Worm (Caenorhabditis elegans): ENCODE data around the gene C13F10.1.

Gene C13F10.1

DNA sequence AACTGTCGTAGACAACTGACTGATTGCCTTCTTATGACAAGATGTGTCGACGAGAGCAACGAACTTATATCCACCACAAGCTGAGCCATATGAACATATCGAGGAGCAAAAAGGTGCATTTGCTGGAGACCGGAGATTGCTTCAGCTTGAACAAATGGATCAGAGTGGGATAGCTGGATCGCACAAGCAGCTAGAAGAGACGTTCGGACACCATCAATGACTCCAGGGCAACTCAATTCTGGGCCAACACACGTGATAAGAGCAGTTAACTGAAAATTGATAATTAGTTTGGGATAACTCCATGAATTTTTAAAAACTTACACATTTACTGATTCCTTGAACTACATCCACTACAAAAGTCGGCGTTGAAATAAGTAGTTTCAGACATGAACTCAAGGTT, 14.9 kb upstream of the C13F10.1 start:
- no peak for TF ChIP-seq flt-1 (GFP tag; IDR thresholded peaks at IDR 0.05)
- TF ChIP-seq sea-1 (GFP tag; conservative IDR thresholded peaks at IDR 0.05): no peak
- no peak for TF ChIP-seq hmg-4 (GFP tag; optimal IDR thresholded peaks at IDR 0.05)
- no peak for TF ChIP-seq ets-7 (tag; optimal IDR thresholded peaks at IDR 0.05)

DNA sequence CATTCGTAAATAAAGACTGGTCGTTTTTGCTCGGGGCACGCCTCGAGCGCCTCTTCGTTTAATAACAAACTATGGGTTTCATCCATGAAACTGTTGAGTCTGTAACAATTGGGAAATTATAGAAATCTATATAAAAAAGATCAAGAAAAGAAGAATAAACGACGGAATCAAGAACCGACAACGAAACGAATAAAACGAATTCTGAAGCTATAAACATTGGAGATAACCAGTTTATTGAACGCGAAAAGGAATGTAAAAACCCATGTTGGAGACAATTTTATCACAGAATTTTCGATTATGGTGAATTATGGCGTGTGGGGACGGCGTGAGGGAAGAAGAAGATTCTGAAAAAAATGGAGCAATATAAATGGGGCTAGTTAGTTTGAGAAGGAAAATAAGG, 9.1 kb upstream of the C13F10.1 start, which contains the start of gene soap-1:
Gene soap-1 (minus strand): TSS at position 101 of the 400 bp plus-strand sequence.
- no peak for TF ChIP-seq hmg-4 (GFP tag; optimal IDR thresholded peaks at IDR 0.05)

DNA sequence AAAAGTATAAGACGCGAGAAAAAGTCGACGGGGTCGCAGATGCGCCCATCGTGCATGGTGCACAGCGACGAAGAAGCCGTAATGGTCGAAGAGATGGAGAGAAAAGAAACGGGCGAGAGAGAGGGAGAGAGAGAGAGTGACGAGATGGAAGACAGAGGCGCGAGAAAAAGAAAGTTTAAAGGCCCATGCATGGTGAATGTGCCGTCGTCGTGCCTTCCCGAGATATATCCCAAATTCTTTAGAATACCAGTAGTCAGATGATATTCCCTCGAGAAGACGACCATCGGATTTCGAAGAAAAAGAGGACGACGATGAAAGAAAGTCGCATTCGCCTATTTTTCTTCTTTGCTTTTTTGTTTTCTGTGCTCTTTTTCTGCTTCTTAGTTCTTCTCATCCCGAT, 7.9 kb upstream of the C13F10.1 start:
- TF ChIP-seq B0310.2 (tag; optimal IDR thresholded peaks at IDR 0.05): no peak
- TF ChIP-seq flt-1 (GFP tag; IDR thresholded peaks at IDR 0.05): no peak
- no peak for TF ChIP-seq aly-1 (tag; optimal IDR thresholded peaks at IDR 0.05)
- no peak for TF ChIP-seq tbx-11 (GFP tag; IDR thresholded peaks at IDR 0.05)
- no peak for TF ChIP-seq ama-1 (optimal IDR thresholded peaks at IDR 0.05)
- no peak for TF ChIP-seq sea-1 (GFP tag; conservative IDR thresholded peaks at IDR 0.05)
- no peak for TF ChIP-seq tbx-37 (GFP tag; conservative IDR thresholded peaks at IDR 0.05)
- TF ChIP-seq ets-7 (tag; optimal IDR thresholded peaks at IDR 0.05): no peak
- no peak for TF ChIP-seq scrt-1 (GFP tag; IDR thresholded peaks at IDR 0.05)
- no peak for TF ChIP-seq pes-1 (GFP tag; IDR thresholded peaks at IDR 0.05)
- no peak for TF ChIP-seq hmg-4 (GFP tag; optimal IDR thresholded peaks at IDR 0.05)
- TF ChIP-seq ceh-13 (GFP tag; optimal IDR thresholded peaks at IDR 0.05): no peak
- no peak for TF ChIP-seq hmbx-1 (tag; optimal IDR thresholded peaks at IDR 0.05)
- no peak for TF ChIP-seq ceh-36 (tag; optimal IDR thresholded peaks at IDR 0.05)
- TF ChIP-seq hnd-1 (tag; optimal IDR thresholded peaks at IDR 0.05): no peak
- TF ChIP-seq F13C5.2 (tag; optimal IDR thresholded peaks at IDR 0.05): no peak

DNA sequence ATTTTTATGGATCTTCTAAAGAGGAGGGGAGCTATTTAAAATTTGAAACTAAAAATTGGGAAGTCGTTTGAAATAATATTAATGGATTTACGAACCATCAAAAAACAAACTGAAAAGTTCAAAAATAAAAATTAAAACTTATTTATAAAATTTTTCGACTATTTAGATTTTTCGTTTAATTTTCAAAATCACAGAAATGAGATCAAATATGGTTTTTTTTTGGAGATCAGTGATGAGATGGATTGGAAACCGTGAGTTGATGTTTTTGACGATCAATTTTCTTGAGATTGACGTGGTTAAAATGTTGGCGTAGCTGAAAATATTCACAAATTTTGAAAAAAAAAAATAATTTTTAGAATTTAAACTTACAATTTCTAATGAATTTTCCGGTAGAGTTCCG, 4.9 kb upstream of the C13F10.1 start, which contains the start of gene C13F10.5:
Gene C13F10.5 (minus strand): TSS at position 101 of the 400 bp plus-strand sequence.
- no peak for TF ChIP-seq tbx-37 (GFP tag; conservative IDR thresholded peaks at IDR 0.05)
- no peak for TF ChIP-seq ets-7 (tag; optimal IDR thresholded peaks at IDR 0.05)
- no peak for TF ChIP-seq aly-1 (tag; optimal IDR thresholded peaks at IDR 0.05)

DNA sequence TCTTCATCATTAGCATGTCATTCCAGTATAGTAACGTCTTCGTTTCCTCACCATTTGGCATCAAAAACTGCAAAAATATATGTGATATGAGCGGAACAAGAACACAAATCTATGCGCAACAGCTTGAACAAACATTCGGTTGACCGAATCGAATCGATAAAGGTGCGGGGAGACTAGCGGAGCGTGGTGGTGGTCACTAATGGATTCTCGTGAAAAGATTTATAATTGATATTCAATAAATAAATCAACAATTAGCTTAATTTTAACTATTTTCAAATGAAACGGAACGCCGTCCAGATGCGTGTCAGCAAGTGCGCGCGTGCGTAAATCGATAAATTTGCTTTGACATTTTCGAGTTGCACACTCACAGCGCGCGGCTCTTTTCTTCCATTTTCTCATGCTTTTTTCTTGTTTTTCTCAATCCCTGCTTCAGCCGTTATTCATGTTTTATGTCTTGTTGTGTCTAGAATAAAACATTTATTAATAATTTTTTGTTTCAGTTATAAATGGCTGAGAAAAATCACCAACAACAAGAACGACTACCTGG, 2.8 kb upstream of the C13F10.1 start, which contains the start of the genes C13F10.8, C13F10.6 and kxd-1:
Gene C13F10.8 (minus strand): TSS at position 51 of the 547 bp plus-strand sequence.
Gene C13F10.6 (minus strand): TSS at position 67 of the 547 bp plus-strand sequence.
Gene kxd-1 (plus strand): TSS at position 497 of the 547 bp plus-strand sequence.
- TF ChIP-seq hmg-4 (GFP tag; optimal IDR thresholded peaks at IDR 0.05) (peak; percentile 4), hmbx-1 (tag; optimal IDR thresholded peaks at IDR 0.05) (no peak)

DNA sequence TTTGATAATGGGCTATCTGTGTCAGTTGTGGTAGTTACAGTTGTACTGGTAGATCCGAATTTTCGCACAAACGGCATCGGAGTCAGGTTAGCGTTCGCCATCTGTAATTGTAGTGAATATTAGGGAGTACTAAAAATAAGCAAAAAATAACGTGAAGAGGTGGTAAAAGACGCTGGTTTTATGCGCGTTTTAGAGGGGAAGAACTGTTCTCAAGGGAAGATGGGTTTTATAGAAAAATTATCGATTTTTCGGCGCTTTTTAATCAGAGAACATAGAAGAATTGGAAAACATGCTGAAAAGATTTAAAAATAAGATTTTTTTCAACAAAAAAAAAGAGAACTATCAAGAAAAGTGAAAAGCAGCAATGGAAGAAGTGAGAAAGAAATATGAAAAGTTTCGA, 726 bp upstream of the C13F10.1 start, which contains the start of gene C13F10.7:
Gene C13F10.7 (minus strand): TSS at position 101 of the 400 bp plus-strand sequence.
- TF ChIP-seq F13C5.2 (tag; optimal IDR thresholded peaks at IDR 0.05) (no peak), B0310.2 (tag; optimal IDR thresholded peaks at IDR 0.05) (no peak), aly-1 (tag; optimal IDR thresholded peaks at IDR 0.05) (no peak), ceh-36 (tag; optimal IDR thresholded peaks at IDR 0.05) (no peak), hnd-1 (tag; optimal IDR thresholded peaks at IDR 0.05) (no peak), hmg-4 (GFP tag; optimal IDR thresholded peaks at IDR 0.05) (no peak), hmbx-1 (tag; optimal IDR thresholded peaks at IDR 0.05) (no peak), tbx-37 (GFP tag; conservative IDR thresholded peaks at IDR 0.05) (no peak), tra-4 (tag; optimal IDR thresholded peaks at IDR 0.05) (no peak), ama-1 (optimal IDR thresholded peaks at IDR 0.05) (no peak), sea-1 (GFP tag; conservative IDR thresholded peaks at IDR 0.05) (no peak), pes-1 (GFP tag; IDR thresholded peaks at IDR 0.05) (no peak), ceh-13 (GFP tag; optimal IDR thresholded peaks at IDR 0.05) (no peak), tbx-11 (GFP tag; IDR thresholded peaks at IDR 0.05) (no peak), scrt-1 (GFP tag; IDR thresholded peaks at IDR 0.05) (no peak), flt-1 (GFP tag; IDR thresholded peaks at IDR 0.05) (no peak)

DNA sequence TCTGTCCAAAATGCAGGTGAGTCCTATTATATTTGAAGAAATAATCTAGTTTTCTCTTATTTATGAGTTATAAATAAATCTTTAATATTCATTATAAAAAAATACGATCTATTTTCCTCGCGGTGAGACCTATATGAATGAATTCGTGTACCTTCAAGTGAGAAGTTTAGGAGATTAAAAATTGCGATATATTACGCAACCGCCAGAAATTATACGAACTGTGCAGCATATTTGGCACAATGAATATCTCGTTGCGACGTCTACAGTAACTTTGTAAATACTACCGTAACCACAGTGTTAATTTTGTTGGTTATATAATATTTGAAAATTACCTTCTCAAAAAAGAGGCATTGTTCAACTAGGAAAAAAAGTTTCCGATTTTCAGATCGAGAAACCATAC, 475 bp downstream of the C13F10.1 start:
- TF ChIP-seq sea-1 (GFP tag; conservative IDR thresholded peaks at IDR 0.05) (no peak), tbx-11 (GFP tag; IDR thresholded peaks at IDR 0.05) (no peak), hnd-1 (tag; optimal IDR thresholded peaks at IDR 0.05) (no peak), tbx-37 (GFP tag; conservative IDR thresholded peaks at IDR 0.05) (no peak), scrt-1 (GFP tag; IDR thresholded peaks at IDR 0.05) (no peak)

DNA sequence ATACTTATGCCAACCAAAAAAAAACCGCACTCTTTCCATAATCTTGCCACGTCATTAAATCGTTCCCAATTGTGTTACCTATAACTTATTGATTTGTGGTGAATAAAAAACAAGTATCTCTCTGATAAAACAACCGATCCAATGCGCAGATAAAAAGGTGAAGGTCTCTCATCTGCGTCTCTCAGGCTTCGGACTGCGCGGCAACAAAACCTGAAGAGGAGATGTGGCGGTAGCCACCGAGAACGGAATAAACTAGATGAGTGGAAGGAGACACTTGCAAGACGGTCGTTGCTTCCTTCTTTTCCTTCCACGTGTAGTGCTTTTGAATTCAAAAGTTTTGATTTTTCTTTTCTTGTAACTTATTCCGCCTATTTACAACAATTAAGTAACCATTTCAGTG, 1.1 kb downstream of the C13F10.1 start, which contains the start of gene fkb-3:
Gene fkb-3 (plus strand): TSS at position 277 of the 400 bp plus-strand sequence.
- TF ChIP-seq tra-4 (tag; optimal IDR thresholded peaks at IDR 0.05) (no peak), ets-7 (tag; optimal IDR thresholded peaks at IDR 0.05) (no peak), pes-1 (GFP tag; IDR thresholded peaks at IDR 0.05) (no peak), F13C5.2 (tag; optimal IDR thresholded peaks at IDR 0.05) (no peak), aly-1 (tag; optimal IDR thresholded peaks at IDR 0.05) (no peak), ama-1 (optimal IDR thresholded peaks at IDR 0.05) (no peak), flt-1 (GFP tag; IDR thresholded peaks at IDR 0.05) (no peak), tbx-11 (GFP tag; IDR thresholded peaks at IDR 0.05) (no peak), sea-1 (GFP tag; conservative IDR thresholded peaks at IDR 0.05) (no peak), hmg-4 (GFP tag; optimal IDR thresholded peaks at IDR 0.05) (no peak)

DNA sequence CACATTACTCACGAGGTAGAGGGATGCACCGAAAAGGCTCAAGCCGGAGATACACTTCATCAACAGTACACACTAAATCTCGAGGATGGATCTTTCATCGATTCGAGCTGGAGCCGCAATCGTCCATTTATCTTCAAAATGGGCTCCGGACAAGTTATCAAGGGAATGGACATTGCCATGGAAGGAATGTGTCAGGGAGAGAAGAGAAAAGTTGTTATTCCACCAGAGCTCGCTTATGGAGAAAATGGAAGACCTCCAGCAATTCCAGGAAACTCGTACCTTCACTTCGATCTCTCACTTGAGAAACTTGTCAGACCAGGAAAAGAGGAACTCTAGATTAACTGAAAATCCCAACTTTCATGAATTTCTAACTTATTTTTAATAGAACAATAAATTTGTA, 2.0 kb downstream of the C13F10.1 start:
- TF ChIP-seq ama-1 (optimal IDR thresholded peaks at IDR 0.05) (peak; percentile 75), ceh-36 (tag; optimal IDR thresholded peaks at IDR 0.05) (no peak), ceh-13 (GFP tag; optimal IDR thresholded peaks at IDR 0.05) (no peak)
